Fruit fly (Drosophila melanogaster) whole organism, embryonic: ENCODE measurements around the gene CG32246.

Source experiments
- Asciz ChIP-seq: fragments of 200-800 bp; sonication (Bioruptor generic); optimal IDR thresholded peaks from 2 replicates; lab custom pipeline; 2017; ENCODE audit warnings: missing biosample characterization, mild to moderate bottlenecking, missing genetic modification characterization, missing genetic modification reagents
- B-H1 ChIP-seq: fragments of 200-800 bp; sonication (Bioruptor generic); IDR thresholded peaks from 3 replicates; pipeline ENCODE4 v1.3.6; 2022; ENCODE audit warnings: missing biosample characterization, missing genetic modification characterization
- CG10209 ChIP-seq: fragments of 200-800 bp; sonication (Bioruptor generic); optimal IDR thresholded peaks from 3 replicates; lab custom pipeline; 2017; ENCODE audit warnings: missing biosample characterization, mild to moderate bottlenecking, missing genetic modification characterization, missing genetic modification reagents
- CG11456 ChIP-seq: fragments of 200-800 bp; sonication (Bioruptor generic); IDR thresholded peaks from 3 replicates; pipeline ENCODE4 v1.3.6; 2022; ENCODE audit warnings: missing biosample characterization, missing genetic modification characterization
- CG11696 ChIP-seq: fragments of 200-800 bp; sonication (Bioruptor generic); IDR thresholded peaks from 2 replicates; pipeline ENCODE4 v1.3.6; 2022; ENCODE audit warnings: missing biosample characterization, missing genetic modification characterization
- CG11723 ChIP-seq: fragments of 200-800 bp; sonication (Bioruptor generic); optimal IDR thresholded peaks from 2 replicates; lab custom pipeline; 2017; ENCODE audit warnings: missing biosample characterization, mild to moderate bottlenecking, missing genetic modification characterization
- CG12299 ChIP-seq: fragments of 200-800 bp; sonication (Bioruptor generic); optimal IDR thresholded peaks from 2 replicates; lab custom pipeline; 2018; ENCODE audit warnings: missing biosample characterization, mild to moderate bottlenecking, missing genetic modification characterization
- CG14710 ChIP-seq: fragments of 200-800 bp; sonication (Bioruptor generic); optimal IDR thresholded peaks from 3 replicates; lab custom pipeline; 2019; ENCODE audit warnings: missing biosample characterization, mild to moderate bottlenecking, missing genetic modification characterization, moderate library complexity
- CG15269 ChIP-seq: fragments of 200-800 bp; sonication (Bioruptor generic); optimal IDR thresholded peaks from 2 replicates; lab custom pipeline; 2018; ENCODE audit warnings: missing biosample characterization, mild to moderate bottlenecking, missing genetic modification characterization, moderate library complexity
- CG17186 ChIP-seq: fragments of 200-800 bp; sonication (Bioruptor generic); optimal IDR thresholded peaks from 3 replicates; lab custom pipeline; 2017; ENCODE audit warnings: missing biosample characterization, missing genetic modification reagents, missing genetic modification characterization
- CG17802 ChIP-seq: fragments of 200-800 bp; sonication (Bioruptor generic); optimal IDR thresholded peaks from 2 replicates; lab custom pipeline; 2018; ENCODE audit warnings: missing biosample characterization, mild to moderate bottlenecking, missing genetic modification characterization, moderate library complexity
- CG18619 ChIP-seq: fragments of 200-800 bp; sonication (Bioruptor generic); optimal IDR thresholded peaks from 3 replicates; lab custom pipeline; 2017; ENCODE audit warnings: missing biosample characterization, mild to moderate bottlenecking, missing genetic modification characterization
- CG31441 ChIP-seq: fragments of 200-800 bp; sonication (Bioruptor generic); IDR thresholded peaks from 2 replicates; pipeline ENCODE4 v1.3.6; 2022; ENCODE audit warnings: missing biosample characterization, missing genetic modification characterization
- CG34376 ChIP-seq: fragments of 200-800 bp; sonication (Bioruptor generic); optimal IDR thresholded peaks from 2 replicates; lab custom pipeline; 2018; ENCODE audit warnings: missing biosample characterization, mild to moderate bottlenecking, missing genetic modification characterization
- CG3838 ChIP-seq: fragments of 200-800 bp; sonication (Bioruptor generic); optimal IDR thresholded peaks from 3 replicates; lab custom pipeline; 2016; ENCODE audit warnings: missing biosample characterization, missing genetic modification characterization
- CG4282 ChIP-seq: fragments of 200-800 bp; sonication (Bioruptor generic); optimal IDR thresholded peaks from 2 replicates; lab custom pipeline; 2016; ENCODE audit warnings: missing biosample characterization, missing genetic modification characterization
- CG5953 ChIP-seq: fragments of 200-800 bp; sonication (Bioruptor generic); IDR thresholded peaks from 2 replicates; pipeline ENCODE4 v1.3.6; 2022; ENCODE audit warnings: missing biosample characterization, missing genetic modification characterization
- CG6791 ChIP-seq: fragments of 200-800 bp; sonication (Bioruptor generic); IDR thresholded peaks from 3 replicates; pipeline ENCODE4 v1.3.6; 2022; ENCODE audit warnings: missing biosample characterization, missing genetic modification characterization; ENCODE audit not compliant: partially characterized antibody
- CG6813 ChIP-seq: fragments of 200-800 bp; sonication (Bioruptor generic); optimal IDR thresholded peaks from 2 replicates; lab custom pipeline; 2017; ENCODE audit warnings: missing biosample characterization, missing genetic modification characterization, mild to moderate bottlenecking, moderate library complexity, missing genetic modification reagents
- CG7987 ChIP-seq: fragments of 200-800 bp; sonication (Bioruptor generic); optimal IDR thresholded peaks from 2 replicates; lab custom pipeline; 2018; ENCODE audit warnings: missing biosample characterization, mild to moderate bottlenecking, missing genetic modification characterization, moderate library complexity
- CG9215 ChIP-seq: fragments of 200-800 bp; sonication (Bioruptor generic); IDR thresholded peaks from 2 replicates; pipeline ENCODE4 v1.3.6; 2022; ENCODE audit warnings: missing biosample characterization, missing genetic modification characterization
- CG9876 ChIP-seq: fragments of 200-800 bp; sonication (Bioruptor generic); optimal IDR thresholded peaks from 2 replicates; lab custom pipeline; 2016; ENCODE audit warnings: missing biosample characterization, missing genetic modification characterization
- D ChIP-seq, 2 experiments: fragments of 200-800 bp in 1 of 2; fragments of >200 bp in 1 of 2; sonication (Bioruptor generic) in 1 of 2; optimal IDR thresholded peaks; 2 replicates in 1 of 2; 3 replicates in 1 of 2; lab custom pipeline; 2017; ENCODE audit warnings: mild to moderate bottlenecking in 1 of 2, missing biosample characterization in 1 of 2, missing genetic modification characterization in 1 of 2, missing genetic modification reagents in 1 of 2
- D19A ChIP-seq: fragments of 200-800 bp; optimal IDR thresholded peaks from 3 replicates; lab custom pipeline; 2019; ENCODE audit warnings: missing biosample characterization, mild to moderate bottlenecking, missing genetic modification characterization, moderate library complexity
- Dbx ChIP-seq: fragments of 200-800 bp; sonication (Bioruptor generic); IDR thresholded peaks from 3 replicates; pipeline ENCODE4 v1.3.6; 2022; ENCODE audit warnings: missing biosample characterization, missing genetic modification characterization
- Lhr ChIP-seq: fragments of 200-800 bp; sonication (Bioruptor generic); optimal IDR thresholded peaks from 3 replicates; lab custom pipeline; 2017; ENCODE audit warnings: mild to moderate bottlenecking, missing biosample characterization, missing genetic modification reagents, missing genetic modification characterization
- Mad ChIP-seq: fragments of 200-800 bp; sonication (Bioruptor generic); optimal IDR thresholded peaks from 2 replicates; lab custom pipeline; 2016; ENCODE audit warnings: missing biosample characterization, missing genetic modification characterization
- Mes4 ChIP-seq: fragments of 200-800 bp; sonication (Bioruptor generic); optimal IDR thresholded peaks from 2 replicates; lab custom pipeline; 2016; ENCODE audit warnings: missing biosample characterization, missing genetic modification characterization
- NC2β ChIP-seq: fragments of 200-800 bp; sonication (Bioruptor generic); optimal IDR thresholded peaks from 2 replicates; lab custom pipeline; 2016; ENCODE audit warnings: missing biosample characterization, missing genetic modification characterization
- PHDP ChIP-seq: fragments of 200-800 bp; sonication (Bioruptor generic); optimal IDR thresholded peaks from 3 replicates; lab custom pipeline; 2018; ENCODE audit warnings: missing biosample characterization, mild to moderate bottlenecking, missing genetic modification characterization, moderate library complexity
- Six4 ChIP-seq: fragments of 200-800 bp; sonication (Bioruptor generic); optimal IDR thresholded peaks from 2 replicates; lab custom pipeline; 2016; ENCODE audit warnings: missing biosample characterization, missing genetic modification characterization
- Sox100B ChIP-seq: fragments of 200-800 bp; sonication (Bioruptor generic); optimal IDR thresholded peaks from 3 replicates; lab custom pipeline; 2018; ENCODE audit warnings: missing biosample characterization, mild to moderate bottlenecking, missing genetic modification characterization
- Trl ChIP-seq, 3 experiments: fragments of >200 bp in 2 of 3; fragments of 200-800 bp in 1 of 3; sonication (Bioruptor generic) in 1 of 3; optimal IDR thresholded peaks; 2 replicates in 1 of 3; 3 replicates in 2 of 3; lab custom pipeline; 2016 to 2017; ENCODE audit warnings: missing biosample characterization in 1 of 3, missing genetic modification characterization in 1 of 3
- Vsx1 ChIP-seq: fragments of 200-800 bp; sonication (Bioruptor generic); optimal IDR thresholded peaks from 2 replicates; lab custom pipeline; 2017; ENCODE audit warnings: missing biosample characterization, mild to moderate bottlenecking, missing genetic modification characterization, missing genetic modification reagents
- Xrp1 ChIP-seq: fragments of 200-800 bp; sonication (Bioruptor generic); IDR thresholded peaks from 2 replicates; pipeline ENCODE4 v1.3.6; 2022; ENCODE audit warnings: missing biosample characterization, missing genetic modification characterization
- abd-A ChIP-seq: fragments of 200-800 bp; sonication (Bioruptor generic); optimal IDR thresholded peaks from 3 replicates; lab custom pipeline; 2019; ENCODE audit warnings: missing biosample characterization, mild to moderate bottlenecking, missing genetic modification characterization, moderate library complexity
- chm ChIP-seq: fragments of 200-800 bp; sonication (Bioruptor generic); IDR thresholded peaks from 2 replicates; pipeline ENCODE4 v1.3.6; 2022; ENCODE audit warnings: missing biosample characterization, missing genetic modification characterization
- croc ChIP-seq: fragments of 200-800 bp; sonication (Bioruptor generic); conservative IDR thresholded peaks from 3 replicates; pipeline ENCODE4 v1.3.6; 2022; ENCODE audit warnings: missing biosample characterization, missing genetic modification characterization
- gem ChIP-seq: fragments of 200-800 bp; sonication (Bioruptor generic); optimal IDR thresholded peaks from 2 replicates; lab custom pipeline; 2019; ENCODE audit warnings: missing biosample characterization, mild to moderate bottlenecking, missing genetic modification characterization, moderate library complexity
- nerfin-1 ChIP-seq: fragments of 200-800 bp; sonication (Bioruptor generic); optimal IDR thresholded peaks from 3 replicates; lab custom pipeline; 2019; ENCODE audit warnings: missing biosample characterization, mild to moderate bottlenecking, missing genetic modification characterization, moderate library complexity
- odd ChIP-seq: fragments of 200-800 bp; sonication (Bioruptor generic); optimal IDR thresholded peaks from 2 replicates; lab custom pipeline; 2017; ENCODE audit warnings: missing biosample characterization, mild to moderate bottlenecking, missing genetic modification characterization
- onecut ChIP-seq: fragments of 200-800 bp; sonication (Bioruptor generic); IDR thresholded peaks from 2 replicates; pipeline ENCODE4 v1.3.6; 2022; ENCODE audit warnings: missing biosample characterization, missing genetic modification characterization
- rib ChIP-seq: fragments of 200-800 bp; sonication (Bioruptor generic); IDR thresholded peaks from 2 replicates; pipeline ENCODE4 v1.3.6; 2022; ENCODE audit warnings: missing biosample characterization, missing genetic modification characterization
- salm ChIP-seq: fragments of 200-800 bp; sonication (Bioruptor generic); optimal IDR thresholded peaks from 2 replicates; lab custom pipeline; 2018; ENCODE audit warnings: missing biosample characterization, mild to moderate bottlenecking, missing genetic modification characterization
- sim ChIP-seq: fragments of 200-800 bp; sonication (Bioruptor generic); IDR thresholded peaks from 2 replicates; pipeline ENCODE4 v1.3.6; 2022; ENCODE audit warnings: missing biosample characterization, missing genetic modification characterization
- slp2 ChIP-seq: fragments of 200-800 bp; sonication (Bioruptor generic); optimal IDR thresholded peaks from 2 replicates; lab custom pipeline; 2016; ENCODE audit warnings: missing biosample characterization, missing genetic modification characterization
- twi ChIP-seq: fragments of 200-800 bp; optimal IDR thresholded peaks from 2 replicates; lab custom pipeline; 2019; ENCODE audit warnings: missing biosample characterization, mild to moderate bottlenecking, missing genetic modification characterization, moderate library complexity
- unpg ChIP-seq: fragments of 200-800 bp; sonication (Bioruptor generic); optimal IDR thresholded peaks from 3 replicates; lab custom pipeline; 2018; ENCODE audit warnings: missing biosample characterization, mild to moderate bottlenecking, missing genetic modification characterization, moderate library complexity
- wek ChIP-seq: fragments of 200-800 bp; sonication (Bioruptor generic); optimal IDR thresholded peaks from 3 replicates; lab custom pipeline; 2018; ENCODE audit warnings: missing biosample characterization, mild to moderate bottlenecking, missing genetic modification characterization, moderate library complexity

CG32246 gene

dm6 chr3L:4615064-4615463 is 6.0 kb upstream of the CG32246 start:
- TF ChIP-seq onecut: peak; percentile 33; the same call in 1 of the 2 replicates
- TF ChIP-seq rib: no peak
- TF ChIP-seq CG6813 (GFP tag; lab: Kevin White, UChicago): peak; percentile 24
- TF ChIP-seq unpg (GFP tag; lab: Kevin White, UChicago): peak; percentile 61
- peak; percentile 28 for TF ChIP-seq Lhr (GFP tag; lab: Kevin White, UChicago)
- TF ChIP-seq Vsx1: peak; percentile 67
- no peak for TF ChIP-seq Mad (GFP tag; lab: Kevin White, UChicago)
- TF ChIP-seq CG10209: peak; percentile 26
- no peak for TF ChIP-seq CG11723 (GFP tag; lab: Kevin White, UChicago)
- TF ChIP-seq CG14710 (tag; lab: Kevin White, UChicago): peak; percentile 10
- no peak for TF ChIP-seq D19A (tag; lab: Kevin White, UChicago)
- no peak for TF ChIP-seq CG17802
- no peak for TF ChIP-seq CG11696 (GFP tag; lab: Robert Waterston, UW)
- TF ChIP-seq CG11456 (GFP tag; lab: Robert Waterston, UW): no peak
- no peak for TF ChIP-seq Dbx (GFP tag; lab: Robert Waterston, UW)
- TF ChIP-seq CG9215 (GFP tag; lab: Robert Waterston, UW): no peak
- TF ChIP-seq CG7987 (GFP tag; lab: Kevin White, UChicago): no peak
- no peak for TF ChIP-seq CG5953 (GFP tag; lab: Robert Waterston, UW)
- TF ChIP-seq CG12299 (tag; lab: Kevin White, UChicago): no peak
- TF ChIP-seq gem: peak; percentile 57
- TF ChIP-seq D (optimal IDR thresholded peaks at IDR 0.05; lab: Kevin White, UChicago): no peak
- TF ChIP-seq D (GFP tag; optimal IDR thresholded peaks at IDR 0.05; lab: Kevin White, UChicago): peak; percentile 26
- no peak for TF ChIP-seq CG6791
- TF ChIP-seq CG17186 (GFP tag; lab: Kevin White, UChicago): no peak
- no peak for TF ChIP-seq CG34376
- TF ChIP-seq CG18619 (GFP tag; lab: Kevin White, UChicago): peak; percentile 25
- TF ChIP-seq PHDP (tag; lab: Kevin White, UChicago): peak; percentile 42
- TF ChIP-seq CG31441 (GFP tag; lab: Robert Waterston, UW): no peak; the same call in 1 of the 2 replicates
- TF ChIP-seq Trl (optimal IDR thresholded peaks at IDR 0.05; lab: Kevin White, UChicago): no peak
- peak; percentile 0 for TF ChIP-seq Trl (GFP tag; optimal IDR thresholded peaks at IDR 0.05; lab: Kevin White, UChicago)
- TF ChIP-seq NC2β (GFP tag; lab: Kevin White, UChicago): no peak
- peak; percentile 16; the same call in 1 of the 2 replicates for TF ChIP-seq chm
- TF ChIP-seq croc (GFP tag; lab: Robert Waterston, UW): no peak
- peak; percentile 41 for TF ChIP-seq odd (GFP tag; lab: Kevin White, UChicago)
- no peak for TF ChIP-seq B-H1 (GFP tag; lab: Robert Waterston, UW)
- TF ChIP-seq slp2: no peak
- no peak for TF ChIP-seq CG9876
- TF ChIP-seq CG15269 (tag; lab: Kevin White, UChicago): no peak
- no peak for TF ChIP-seq Six4 (GFP tag; lab: Kevin White, UChicago)
- TF ChIP-seq Xrp1 (GFP tag; lab: Robert Waterston, UW): 0 out of 2 replicates have a peak, but pooled peaks have one; percentile 5
- peak; percentile 31; the same call in 1 of the 2 replicates for TF ChIP-seq sim (GFP tag; lab: Robert Waterston, UW)
- peak; percentile 14 for TF ChIP-seq Sox100B (GFP tag; lab: Kevin White, UChicago)
- TF ChIP-seq nerfin-1: no peak
- TF ChIP-seq CG4282 (GFP tag; lab: Kevin White, UChicago): no peak
- no peak for TF ChIP-seq CG3838
- no peak for TF ChIP-seq abd-A
- peak; percentile 76 for TF ChIP-seq wek
- TF ChIP-seq salm: peak; percentile 31
- TF ChIP-seq twi (tag; lab: Kevin White, UChicago): no peak
- TF ChIP-seq Mes4 (GFP tag; lab: Kevin White, UChicago): peak; percentile 5
- peak; percentile 63 for TF ChIP-seq Asciz (GFP tag; lab: Kevin White, UChicago)
